Worm (Caenorhabditis elegans): ENCODE results near the gene fax-1.

DNA sequence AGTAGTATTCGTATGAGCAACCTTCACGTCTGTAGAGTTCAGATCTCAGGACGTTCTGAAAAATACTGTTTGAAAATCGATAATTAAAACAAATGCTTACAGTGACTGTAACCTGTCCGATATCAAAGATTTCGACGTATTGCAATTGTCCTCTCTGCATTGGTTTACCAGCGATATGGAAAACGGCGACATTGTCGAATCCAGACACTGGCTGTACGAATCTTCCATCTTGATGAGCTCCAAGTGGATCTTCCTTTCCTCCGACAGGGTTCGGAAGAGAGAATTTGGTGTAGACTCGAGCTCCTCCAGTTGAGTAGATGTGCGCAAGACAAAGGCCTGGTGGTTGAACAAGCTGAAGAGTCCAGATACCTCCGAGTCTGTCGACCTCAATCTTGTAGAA lies 29.6 kb upstream of the fax-1 start:
- TF ChIP-seq tbx-37 (GFP tag; conservative IDR thresholded peaks at IDR 0.05) (no peak), ceh-36 (tag; optimal IDR thresholded peaks at IDR 0.05) (no peak), hnd-1 (tag; optimal IDR thresholded peaks at IDR 0.05) (no peak), flt-1 (GFP tag; IDR thresholded peaks at IDR 0.05) (no peak), ama-1 (optimal IDR thresholded peaks at IDR 0.05) (no peak), scrt-1 (GFP tag; IDR thresholded peaks at IDR 0.05) (no peak), ceh-13 (GFP tag; optimal IDR thresholded peaks at IDR 0.05) (no peak), hmbx-1 (tag; optimal IDR thresholded peaks at IDR 0.05) (no peak), tbx-11 (GFP tag; IDR thresholded peaks at IDR 0.05) (no peak)
